Worm (Caenorhabditis elegans) whole organism, L2 larva: ENCODE measurements around the gene nhr-226.

ENCODE experiments used
- lin-11 ChIP-seq: fragments of 150-350 bp; sonication (generic microtip); optimal IDR thresholded peaks from 2 replicates; lab custom pipeline; 2014; ENCODE audit warnings: missing biosample characterization, missing genetic modification characterization, inconsistent platforms, mixed read lengths
- lin-13 ChIP-seq: fragments of 150-350 bp; optimal IDR thresholded peaks from 2 replicates; lab custom pipeline; 2014; ENCODE audit warnings: missing biosample characterization, missing genetic modification reagents, missing genetic modification characterization
- nhr-11 ChIP-seq: fragments of 150-350 bp; optimal IDR thresholded peaks from 2 replicates; lab custom pipeline; 2014; ENCODE audit warnings: missing biosample characterization, missing genetic modification characterization
- ztf-4 ChIP-seq: fragments of 150-350 bp; optimal IDR thresholded peaks from 2 replicates; lab custom pipeline; 2014; ENCODE audit warnings: missing biosample characterization, missing genetic modification characterization

ce11 chrV:2324260-2324659, 29.6 kb downstream of the nhr-226 start:
- TF ChIP-seq lin-13 (GFP tag; lab: Kevin White, UChicago) (no peak), ztf-4 (no peak), nhr-11 (tag; lab: Kevin White, UChicago) (no peak), lin-11 (tag; lab: Kevin White, UChicago) (no peak)
